Worm (Caenorhabditis elegans): Measurements from ENCODE around the gene Y110A2AL.1.

Y110A2AL.1 gene

DNA sequence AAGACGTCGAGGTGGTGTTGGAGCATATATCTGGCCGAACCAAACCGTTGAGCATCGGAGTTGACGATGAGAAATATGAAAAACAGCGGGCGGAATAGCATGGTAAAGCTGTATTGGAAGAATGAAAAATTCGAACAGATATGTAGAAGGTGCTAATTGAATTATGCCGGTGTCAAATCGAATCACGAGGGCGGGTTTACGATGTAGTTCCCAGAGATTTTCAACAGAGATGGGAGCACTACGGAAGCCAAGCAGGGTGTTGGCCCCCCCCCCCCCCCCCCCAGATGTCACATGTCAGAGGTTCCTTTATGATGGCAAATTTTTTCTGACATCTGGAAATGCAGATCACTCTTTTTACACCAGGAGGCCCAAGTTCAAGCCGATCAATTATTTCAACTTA, 31.8 kb upstream of the Y110A2AL.1 start, which contains the start of gene Y110A2AL.7:
Gene Y110A2AL.7, minus strand, starts transcription at position 101 of the 400 bp plus-strand sequence.
- no peak for TF ChIP-seq mdl-1 (tag; optimal IDR thresholded peaks at IDR 0.05)
- no peak for TF ChIP-seq mep-1 (tag; optimal IDR thresholded peaks at IDR 0.05)
- no peak for TF ChIP-seq sptf-1 (tag; optimal IDR thresholded peaks at IDR 0.05)
- TF ChIP-seq lin-14 (GFP tag; optimal IDR thresholded peaks at IDR 0.05), result no peak
- TF ChIP-seq ztf-4 (tag; optimal IDR thresholded peaks at IDR 0.05), result no peak
- TF ChIP-seq nhr-71 (tag; optimal IDR thresholded peaks at IDR 0.05), result no peak
- no peak for TF ChIP-seq swsn-7 (tag; optimal IDR thresholded peaks at IDR 0.05)
- TF ChIP-seq nhr-28 (tag; optimal IDR thresholded peaks at IDR 0.05), result no peak
- TF ChIP-seq zip-4 (GFP tag; optimal IDR thresholded peaks at IDR 0.05), result no peak
- no peak for TF ChIP-seq aly-2 (tag; optimal IDR thresholded peaks at IDR 0.05)
- no peak for TF ChIP-seq sup-37 (GFP tag; optimal IDR thresholded peaks at IDR 0.05)
- no peak for TF ChIP-seq efl-1 (optimal IDR thresholded peaks at IDR 0.05)
- TF ChIP-seq efl-1 (GFP tag; optimal IDR thresholded peaks at IDR 0.05 in 1 of 2), result no peak
- no peak for TF ChIP-seq ceh-90 (tag; optimal IDR thresholded peaks at IDR 0.05)

DNA sequence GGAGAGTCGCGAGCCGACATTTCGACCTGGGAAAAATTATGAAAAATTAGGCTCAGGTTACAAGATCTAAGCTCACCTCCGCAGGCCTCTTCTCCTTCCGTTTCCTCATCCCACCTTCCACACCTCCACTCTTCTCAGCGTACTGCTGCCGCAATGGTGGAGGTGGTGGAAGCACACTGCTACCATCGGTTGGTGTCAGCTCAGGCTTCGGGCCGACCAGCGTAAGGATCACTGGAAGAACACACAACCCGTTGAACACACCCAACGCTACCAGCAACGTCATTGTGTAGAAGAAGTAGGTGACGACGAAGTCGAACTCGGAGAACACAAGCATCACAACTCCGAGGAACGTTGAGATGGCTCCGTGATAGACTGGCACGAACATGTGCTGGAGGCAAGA, 29.2 kb upstream of the Y110A2AL.1 start:
- TF ChIP-seq dpl-1 (GFP tag; optimal IDR thresholded peaks at IDR 0.05) (no peak), ceh-82 (tag; optimal IDR thresholded peaks at IDR 0.05) (no peak), rnt-1 (tag; optimal IDR thresholded peaks at IDR 0.05) (no peak), nhr-71 (tag; optimal IDR thresholded peaks at IDR 0.05) (no peak), dsc-1 (tag; optimal IDR thresholded peaks at IDR 0.05) (no peak), lin-39 (tag; optimal IDR thresholded peaks at IDR 0.05) (no peak), unc-86 (tag; optimal IDR thresholded peaks at IDR 0.05) (no peak), grh-1 (GFP tag; IDR thresholded peaks at IDR 0.05) (no peak), fkh-4 (tag; optimal IDR thresholded peaks at IDR 0.05; ENCODE audit: borderline replicate concordance) (no peak), irx-1 (tag; optimal IDR thresholded peaks at IDR 0.05) (no peak), snpc-4 (tag; optimal IDR thresholded peaks at IDR 0.05) (no peak), zip-4 (GFP tag; optimal IDR thresholded peaks at IDR 0.05) (no peak), hlh-17 (GFP tag; optimal IDR thresholded peaks at IDR 0.05; ENCODE audit: borderline replicate concordance) (no peak), C34B4.2 (tag; optimal IDR thresholded peaks at IDR 0.05) (no peak), F16B12.6 (tag; optimal IDR thresholded peaks at IDR 0.05) (no peak), ces-1 (GFP tag; optimal IDR thresholded peaks at IDR 0.05) (no peak)

DNA sequence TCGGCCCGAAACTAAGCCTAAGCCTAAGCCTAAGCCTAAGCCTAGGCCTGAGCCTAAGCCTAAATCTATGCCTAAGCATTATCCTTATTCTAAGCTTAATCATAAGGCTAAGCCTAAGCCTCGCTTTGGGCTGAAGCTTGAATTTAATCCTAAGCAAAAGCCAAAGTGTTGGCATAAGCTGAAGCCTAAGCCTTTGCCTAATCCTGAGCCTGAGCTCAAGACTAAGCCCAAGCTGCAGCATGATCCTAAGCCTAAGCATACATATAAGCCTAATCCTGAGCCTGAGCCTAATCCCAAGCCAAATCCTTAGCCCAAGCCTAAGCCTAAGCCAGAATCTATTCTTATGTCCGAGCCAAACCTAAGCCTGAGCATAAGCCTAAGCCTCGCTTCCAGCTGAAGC, 28.3 kb upstream of the Y110A2AL.1 start:
- TF ChIP-seq hpl-2 (GFP tag; optimal IDR thresholded peaks at IDR 0.05), result no peak
- no peak for TF ChIP-seq rnt-1 (tag; optimal IDR thresholded peaks at IDR 0.05)
- TF ChIP-seq zip-4 (GFP tag; optimal IDR thresholded peaks at IDR 0.05), result no peak
- TF ChIP-seq mdl-1 (tag; optimal IDR thresholded peaks at IDR 0.05), result no peak
- no peak for TF ChIP-seq lin-39 (tag; optimal IDR thresholded peaks at IDR 0.05)
- no peak for TF ChIP-seq egl-13 (tag; optimal IDR thresholded peaks at IDR 0.05)
- TF ChIP-seq aha-1 (tag; optimal IDR thresholded peaks at IDR 0.05), result no peak

DNA sequence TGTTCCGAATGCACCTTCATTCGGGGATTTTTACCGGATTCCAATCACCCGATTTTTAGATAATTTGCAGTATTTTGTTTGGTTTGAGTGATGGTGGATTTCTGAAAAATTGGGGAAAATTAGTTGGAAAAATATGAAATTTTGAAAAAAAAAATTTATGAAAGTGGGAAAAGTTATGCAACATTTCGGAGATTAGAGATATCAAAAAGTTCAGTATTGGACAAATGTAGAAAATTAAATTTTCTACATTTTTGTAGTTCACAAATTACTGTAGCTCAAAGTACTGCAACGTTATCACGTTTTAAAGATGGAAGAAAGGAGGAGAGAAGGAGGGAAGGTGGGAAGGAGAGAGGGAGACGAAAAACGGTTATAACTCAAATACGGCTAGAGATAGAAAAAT, 22.4 kb upstream of the Y110A2AL.1 start, which contains the start of gene ptc-3:
Gene ptc-3, minus strand, starts transcription at position 101 of the 400 bp plus-strand sequence.
- TF ChIP-seq zag-1 (tag; optimal IDR thresholded peaks at IDR 0.05) (no peak), lin-15B (tag; optimal IDR thresholded peaks at IDR 0.05) (no peak), nhr-28 (tag; optimal IDR thresholded peaks at IDR 0.05) (no peak), unc-130 (tag; optimal IDR thresholded peaks at IDR 0.05) (no peak), aha-1 (tag; optimal IDR thresholded peaks at IDR 0.05) (no peak), mab-9 (GFP tag; IDR thresholded peaks at IDR 0.05) (no peak), ceh-8 (GFP tag; optimal IDR thresholded peaks at IDR 0.05) (no peak), elt-3 (tag; optimal IDR thresholded peaks at IDR 0.05) (no peak), lsy-2 (tag; optimal IDR thresholded peaks at IDR 0.05) (no peak), nhr-71 (tag; optimal IDR thresholded peaks at IDR 0.05) (no peak), lin-13 (GFP tag; optimal IDR thresholded peaks at IDR 0.05) (no peak), skn-1 (tag; optimal IDR thresholded peaks at IDR 0.05) (no peak), C34B4.2 (tag; optimal IDR thresholded peaks at IDR 0.05) (no peak), snu-23 (GFP tag; optimal IDR thresholded peaks at IDR 0.05) (no peak), nhr-90 (tag; optimal IDR thresholded peaks at IDR 0.05; ENCODE audit: poor library complexity) (no peak)
